Worm (Caenorhabditis elegans) whole organism, L3 larva: ENCODE measurements around the gene F46C5.1.

ENCODE experiments used
- R02D3.7 ChIP-seq: fragments of 150-350 bp; optimal IDR thresholded peaks from 2 replicates; lab custom pipeline; 2014; ENCODE audit warnings: missing biosample characterization, missing genetic modification characterization
- ZK546.5 ChIP-seq: sonication (generic microtip); optimal IDR thresholded peaks from 2 replicates; lab custom pipeline; 2017; ENCODE audit warnings: missing biosample characterization, missing genetic modification characterization
- aly-2 ChIP-seq: fragments of 150-350 bp; optimal IDR thresholded peaks from 2 replicates; lab custom pipeline; 2014; ENCODE audit warnings: missing biosample characterization, missing genetic modification characterization
- ama-1 ChIP-seq: fragments of 150-350 bp; optimal IDR thresholded peaks from 2 replicates; lab custom pipeline; 2018
- ceh-16 ChIP-seq: sonication (generic microtip); optimal IDR thresholded peaks from 2 replicates; lab custom pipeline; 2017; ENCODE audit warnings: missing biosample characterization, missing genetic modification characterization
- ceh-28 ChIP-seq: fragments of 150-350 bp; optimal IDR thresholded peaks from 2 replicates; lab custom pipeline; 2014; ENCODE audit warnings: missing biosample characterization, missing genetic modification reagents, missing genetic modification characterization
- ceh-82 ChIP-seq: fragments of 150-350 bp; optimal IDR thresholded peaks from 2 replicates; lab custom pipeline; 2014; ENCODE audit warnings: missing biosample characterization, missing genetic modification characterization
- ceh-9 ChIP-seq: sonication (generic microtip); optimal IDR thresholded peaks from 2 replicates; lab custom pipeline; 2018; ENCODE audit warnings: missing biosample characterization, missing genetic modification characterization
- daf-12 ChIP-seq: fragments of 150-350 bp; optimal IDR thresholded peaks from 2 replicates; lab custom pipeline; 2014; ENCODE audit warnings: missing biosample characterization, missing genetic modification reagents, missing genetic modification characterization
- egl-27 ChIP-seq: sonication (generic microtip); optimal IDR thresholded peaks from 4 replicates; lab custom pipeline; 2017; ENCODE audit warnings: missing biosample characterization, missing genetic modification reagents, missing genetic modification characterization
- egl-5 ChIP-seq: fragments of 150-350 bp; optimal IDR thresholded peaks from 2 replicates; lab custom pipeline; 2017; ENCODE audit warnings: missing biosample characterization, missing genetic modification reagents, missing genetic modification characterization, inconsistent platforms
- elt-1 ChIP-seq: fragments of 150-350 bp; optimal IDR thresholded peaks from 2 replicates; lab custom pipeline; 2014; ENCODE audit warnings: missing biosample characterization, missing genetic modification characterization
- elt-2 ChIP-seq: sonication (generic microtip); optimal IDR thresholded peaks from 2 replicates; lab custom pipeline; 2016; ENCODE audit warnings: missing genetic modification reagents, mild to moderate bottlenecking, missing genetic modification characterization, missing compliant biosample characterization
- elt-3 ChIP-seq, 3 experiments: fragments of 150-350 bp in 1 of 3; sonication (generic microtip) in 2 of 3; optimal IDR thresholded peaks; 2 replicates in 2 of 3; 4 replicates in 1 of 3; lab custom pipeline; 2014 to 2017; ENCODE audit warnings: missing biosample characterization in 3 of 3, missing genetic modification characterization in 3 of 3
- eor-1 ChIP-seq, 2 experiments: fragments of 150-350 bp; optimal IDR thresholded peaks; 2 replicates each; lab custom pipeline; 2014 to 2018; ENCODE audit warnings: missing biosample characterization in 2 of 2, missing genetic modification characterization in 2 of 2
- fkh-10 ChIP-seq: sonication (generic microtip); optimal IDR thresholded peaks from 2 replicates; lab custom pipeline; 2017; ENCODE audit warnings: missing biosample characterization, missing genetic modification reagents, missing genetic modification characterization
- fkh-2 ChIP-seq: fragments of 150-350 bp; optimal IDR thresholded peaks from 2 replicates; lab custom pipeline; 2014; ENCODE audit warnings: missing biosample characterization, missing genetic modification reagents, missing genetic modification characterization
- hmg-11 ChIP-seq: sonication (generic microtip); optimal IDR thresholded peaks from 2 replicates; lab custom pipeline; 2016; ENCODE audit warnings: missing genetic modification characterization, missing compliant biosample characterization
- jun-1 ChIP-seq: fragments of 150-350 bp; optimal IDR thresholded peaks from 2 replicates; lab custom pipeline; 2014; ENCODE audit warnings: missing biosample characterization, missing genetic modification reagents, missing genetic modification characterization
- lin-15B ChIP-seq: fragments of 150-350 bp; optimal IDR thresholded peaks from 2 replicates; lab custom pipeline; 2014; ENCODE audit warnings: missing biosample characterization, missing genetic modification characterization
- lin-39 ChIP-seq: fragments of 150-350 bp; optimal IDR thresholded peaks from 2 replicates; lab custom pipeline; 2018; ENCODE audit warnings: missing biosample characterization, missing genetic modification reagents, missing genetic modification characterization
- lsy-12 ChIP-seq: sonication (generic microtip); optimal IDR thresholded peaks from 2 replicates; lab custom pipeline; 2016; ENCODE audit warnings: mild to moderate bottlenecking, missing genetic modification characterization, missing compliant biosample characterization
- mdl-1 ChIP-seq: fragments of 150-350 bp; optimal IDR thresholded peaks from 2 replicates; lab custom pipeline; 2014; ENCODE audit warnings: missing biosample characterization, missing genetic modification characterization
- mml-1 ChIP-seq: fragments of 150-350 bp; sonication (generic microtip); optimal IDR thresholded peaks from 3 replicates; lab custom pipeline; 2014; ENCODE audit warnings: missing biosample characterization, missing genetic modification characterization
- nfya-1 ChIP-seq: sonication (generic microtip); optimal IDR thresholded peaks from 2 replicates; lab custom pipeline; 2017; ENCODE audit warnings: missing genetic modification characterization, mild to moderate bottlenecking, missing compliant biosample characterization, antibody characterized with exemption, moderate library complexity; ENCODE audit not compliant: insufficient read depth
- nhr-12 ChIP-seq: fragments of 150-350 bp; optimal IDR thresholded peaks from 2 replicates; lab custom pipeline; 2014; ENCODE audit warnings: missing biosample characterization, missing genetic modification characterization
- nhr-23 ChIP-seq: fragments of 150-350 bp; optimal IDR thresholded peaks from 2 replicates; lab custom pipeline; 2014; ENCODE audit warnings: missing biosample characterization, missing genetic modification reagents, missing genetic modification characterization
- nhr-237 ChIP-seq: fragments of 150-350 bp; optimal IDR thresholded peaks from 2 replicates; lab custom pipeline; 2014; ENCODE audit warnings: missing biosample characterization, missing genetic modification characterization
- nhr-25 ChIP-seq: sonication (generic microtip); optimal IDR thresholded peaks from 2 replicates; lab custom pipeline; 2017; ENCODE audit warnings: missing biosample characterization, missing genetic modification characterization
- nhr-28 ChIP-seq: fragments of 150-350 bp; optimal IDR thresholded peaks from 2 replicates; lab custom pipeline; 2014; ENCODE audit warnings: missing biosample characterization, missing genetic modification characterization
- nhr-43 ChIP-seq: sonication (generic microtip); optimal IDR thresholded peaks from 2 replicates; lab custom pipeline; 2016; ENCODE audit warnings: mild to moderate bottlenecking, missing genetic modification characterization, missing compliant biosample characterization; ENCODE audit not compliant: poor library complexity, severe bottlenecking
- nhr-67 ChIP-seq: fragments of 150-350 bp; optimal IDR thresholded peaks from 2 replicates; lab custom pipeline; 2014; ENCODE audit warnings: missing biosample characterization, missing genetic modification characterization
- nhr-76 ChIP-seq: fragments of 150-350 bp; sonication (generic microtip); optimal IDR thresholded peaks from 5 replicates; lab custom pipeline; 2014; ENCODE audit warnings: missing biosample characterization, missing genetic modification characterization
- nhr-77 ChIP-seq: fragments of 150-350 bp; optimal IDR thresholded peaks from 2 replicates; lab custom pipeline; 2014; ENCODE audit warnings: missing biosample characterization, missing genetic modification characterization
- pha-4 ChIP-seq: fragments of 150-350 bp; optimal IDR thresholded peaks from 2 replicates; lab custom pipeline; 2014; ENCODE audit warnings: missing biosample characterization, missing genetic modification reagents, missing genetic modification characterization
- pqm-1 ChIP-seq: fragments of 150-350 bp; optimal IDR thresholded peaks from 2 replicates; lab custom pipeline; 2017; ENCODE audit warnings: missing biosample characterization, missing genetic modification characterization, inconsistent platforms
- sea-2 ChIP-seq: fragments of 150-350 bp; sonication (generic microtip); optimal IDR thresholded peaks from 4 replicates; lab custom pipeline; 2014; ENCODE audit warnings: missing biosample characterization, missing genetic modification reagents, missing genetic modification characterization
- skn-1 ChIP-seq: fragments of 150-350 bp; optimal IDR thresholded peaks from 2 replicates; lab custom pipeline; 2014; ENCODE audit warnings: missing biosample characterization, missing genetic modification characterization
- snpc-4 ChIP-seq: fragments of 150-350 bp; optimal IDR thresholded peaks from 2 replicates; lab custom pipeline; 2014; ENCODE audit warnings: missing biosample characterization, missing genetic modification characterization
- tbx-2 ChIP-seq: sonication (generic microtip); optimal IDR thresholded peaks from 2 replicates; lab custom pipeline; 2016; ENCODE audit warnings: mild to moderate bottlenecking, missing genetic modification characterization, missing compliant biosample characterization
- unc-39 ChIP-seq: sonication (generic microtip); optimal IDR thresholded peaks from 4 replicates; lab custom pipeline; 2017; ENCODE audit warnings: missing biosample characterization, missing genetic modification characterization
- unc-62 ChIP-seq: fragments of 150-350 bp; sonication (generic microtip); optimal IDR thresholded peaks from 4 replicates; lab custom pipeline; 2014; ENCODE audit warnings: missing biosample characterization, missing genetic modification reagents, missing genetic modification characterization
- zag-1 ChIP-seq: fragments of 150-350 bp; optimal IDR thresholded peaks from 2 replicates; lab custom pipeline; 2014; ENCODE audit warnings: missing biosample characterization, missing genetic modification characterization
- ztf-11 ChIP-seq: fragments of 150-350 bp; optimal IDR thresholded peaks from 2 replicates; lab custom pipeline; 2014; ENCODE audit warnings: missing biosample characterization, missing genetic modification characterization
- ztf-4 ChIP-seq: fragments of 150-350 bp; optimal IDR thresholded peaks from 2 replicates; lab custom pipeline; 2014; ENCODE audit warnings: missing biosample characterization, missing genetic modification characterization

The F46C5.1 gene

DNA sequence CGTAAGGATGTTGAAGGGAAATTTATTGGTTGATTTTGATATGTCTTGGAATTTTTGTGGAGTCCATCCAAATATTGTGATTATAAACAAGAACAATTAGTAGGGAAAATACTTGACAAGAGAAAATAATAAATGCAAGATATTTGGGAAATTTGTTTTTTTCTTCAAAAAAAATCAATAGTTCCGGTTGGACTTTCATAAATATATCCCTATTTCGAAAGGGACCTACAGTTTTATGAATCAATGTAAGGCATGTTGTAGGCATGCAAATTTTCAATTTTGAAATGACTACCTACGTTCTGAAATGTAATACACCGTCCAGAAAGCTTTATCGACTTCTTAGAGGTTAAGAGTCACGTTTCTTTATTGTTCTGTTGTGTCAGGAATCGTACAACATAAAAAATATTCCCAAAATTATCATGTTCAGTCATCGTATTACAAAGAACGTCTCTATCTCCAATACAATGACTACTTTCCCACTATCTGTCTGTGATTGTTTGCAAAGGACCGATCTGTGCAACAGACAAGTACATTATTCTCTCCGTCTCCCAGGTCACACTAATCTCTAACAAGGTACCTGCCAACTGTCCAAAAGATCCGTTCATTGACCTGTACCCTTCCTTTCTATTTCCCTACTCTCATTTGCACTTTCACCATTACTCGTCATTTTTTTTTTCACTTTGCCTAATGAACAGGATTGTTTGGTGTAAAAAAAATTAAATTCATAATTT, 31.0 kb downstream of the F46C5.1 start, which contains the start of gene F07H5.13:
F07H5.13 (plus strand) TSS at position 730 of the 731 bp plus-strand sequence.
- no peak for TF ChIP-seq nfya-1 (tag; lab: Kevin White, UChicago)
- TF ChIP-seq ztf-4 (tag; lab: Kevin White, UChicago) = peak; percentile 71
- TF ChIP-seq ztf-11 = no peak
- TF ChIP-seq nhr-77 = peak; percentile 17
- peak; percentile 2 for TF ChIP-seq elt-1 (tag; lab: Kevin White, UChicago)
- no peak for TF ChIP-seq ceh-9 (tag; lab: Kevin White, UChicago)
- TF ChIP-seq nhr-23 (tag; lab: Kevin White, UChicago) = peak; percentile 17
- peak; percentile 48 for TF ChIP-seq elt-2 (tag; lab: Kevin White, UChicago)
- no peak for TF ChIP-seq lin-15B (tag; lab: Kevin White, UChicago)
- TF ChIP-seq tbx-2 (tag; lab: Kevin White, UChicago) = peak; percentile 52
- peak; percentile 87 for TF ChIP-seq nhr-43 (tag; lab: Kevin White, UChicago)
- TF ChIP-seq unc-62 (GFP tag; lab: Kevin White, UChicago) = no peak
- TF ChIP-seq ama-1 (lab: Kevin White, UChicago) = peak; percentile 94
- TF ChIP-seq lsy-12 (tag; lab: Kevin White, UChicago) = peak; percentile 70
- no peak for TF ChIP-seq skn-1 (tag; lab: Kevin White, UChicago)
- TF ChIP-seq nhr-25 (tag; lab: Kevin White, UChicago) = peak; percentile 58
- TF ChIP-seq ZK546.5 (tag; lab: Kevin White, UChicago) = no peak
- peak; percentile 30 for TF ChIP-seq pha-4
- TF ChIP-seq, all 47 proteins: peak for 11

DNA sequence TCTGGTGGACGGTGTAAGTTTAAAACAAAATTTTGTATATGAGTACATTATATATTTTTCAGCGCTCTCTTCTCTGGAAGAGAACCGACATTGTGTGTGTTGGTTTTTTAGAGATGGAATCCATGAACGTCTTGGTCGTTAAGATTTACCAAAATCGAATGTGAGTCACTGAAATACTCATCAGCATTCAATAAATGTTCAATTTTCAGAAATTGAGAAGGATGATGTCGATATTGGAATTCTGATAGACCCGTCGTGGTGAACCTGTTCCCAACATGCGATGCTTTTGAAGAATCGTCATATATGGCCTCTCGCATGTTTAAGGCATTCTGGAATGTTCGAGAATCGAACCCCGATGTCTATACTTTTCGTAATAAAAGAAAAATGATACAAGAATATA, 32.2 kb downstream of the F46C5.1 start:
- no peak for TF ChIP-seq zag-1 (tag; lab: Kevin White, UChicago)
- peak; percentile 21 for TF ChIP-seq lsy-12 (tag; lab: Kevin White, UChicago)

DNA sequence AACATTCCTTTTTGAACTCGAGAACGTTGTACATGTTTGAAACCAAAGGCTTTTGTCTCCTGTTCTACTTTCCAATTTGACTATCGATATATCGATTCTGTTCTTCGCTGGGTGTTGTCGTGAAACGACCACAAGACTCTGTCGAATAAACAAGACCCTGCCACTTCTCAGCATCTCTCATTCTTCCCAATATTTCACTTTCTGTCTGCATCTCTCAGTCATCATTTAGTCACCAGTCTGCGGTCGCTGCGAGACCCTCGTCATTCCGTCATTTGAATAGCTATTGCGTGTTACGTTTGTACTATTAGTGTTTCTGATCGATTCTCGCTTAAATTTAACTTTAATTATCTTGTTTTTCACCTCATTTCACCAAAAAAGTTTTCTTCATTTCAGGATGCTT, 33.6 kb downstream of the F46C5.1 start:
- TF ChIP-seq eor-1 (tag; optimal IDR thresholded peaks at IDR 0.05; lab: Kevin White, UChicago) (peak in 1 of 2 experiments; percentile 71), mml-1 (no peak), pqm-1 (tag; lab: Kevin White, UChicago) (peak; percentile 86), ceh-9 (tag; lab: Kevin White, UChicago) (no peak), ceh-28 (tag; lab: Kevin White, UChicago) (peak; percentile 96), nhr-76 (tag; lab: Kevin White, UChicago) (no peak), unc-62 (GFP tag; lab: Kevin White, UChicago) (no peak), pha-4 (peak; percentile 99), mdl-1 (tag; lab: Kevin White, UChicago) (peak; percentile 55), hmg-11 (tag; lab: Kevin White, UChicago) (peak; percentile 76), nhr-12 (tag; lab: Kevin White, UChicago) (no peak), tbx-2 (tag; lab: Kevin White, UChicago) (peak; percentile 87), nhr-67 (tag; lab: Kevin White, UChicago) (no peak), nhr-23 (tag; lab: Kevin White, UChicago) (peak; percentile 98), elt-1 (tag; lab: Kevin White, UChicago) (peak; percentile 69), ztf-11 (no peak), ama-1 (lab: Kevin White, UChicago) (peak; percentile 97), ZK546.5 (tag; lab: Kevin White, UChicago) (no peak), ceh-82 (peak; percentile 42), nhr-237 (no peak), jun-1 (tag; lab: Kevin White, UChicago) (peak; percentile 96), daf-12 (tag; lab: Kevin White, UChicago) (no peak), lin-15B (tag; lab: Kevin White, UChicago) (peak; percentile 85), fkh-2 (tag; lab: Kevin White, UChicago) (peak; percentile 98), zag-1 (tag; lab: Kevin White, UChicago) (no peak), elt-3 (tag; optimal IDR thresholded peaks at IDR 0.05; lab: Kevin White, UChicago) (peak in 1 of 3 experiments; percentile 57), skn-1 (tag; lab: Kevin White, UChicago) (peak; percentile 96), lin-39 (tag; lab: Kevin White, UChicago) (peak; percentile 96), R02D3.7 (tag; lab: Kevin White, UChicago) (peak; percentile 55), nhr-25 (tag; lab: Kevin White, UChicago) (peak; percentile 97), aly-2 (tag; lab: Kevin White, UChicago) (peak; percentile 18), sea-2 (GFP tag; lab: Kevin White, UChicago) (no peak), egl-27 (tag; lab: Kevin White, UChicago) (peak; percentile 2), unc-39 (tag; lab: Kevin White, UChicago) (no peak), elt-2 (tag; lab: Kevin White, UChicago) (peak; percentile 79), nhr-28 (tag; lab: Kevin White, UChicago) (no peak), lsy-12 (tag; lab: Kevin White, UChicago) (peak; percentile 94), ztf-4 (tag; lab: Kevin White, UChicago) (peak; percentile 59), egl-5 (peak; percentile 99), fkh-10 (GFP tag; lab: Kevin White, UChicago) (peak; percentile 95), ceh-16 (tag; lab: Kevin White, UChicago) (no peak), snpc-4 (tag; lab: Kevin White, UChicago) (peak; percentile 58), nhr-77 (no peak)
